Worm (Caenorhabditis elegans) whole organism, midembryonic: ENCODE results near the gene smg-3.

Experiments
- cog-1 ChIP-seq: sonication (generic microtip); optimal IDR thresholded peaks from 2 replicates; lab custom pipeline; 2016; ENCODE audit warnings: missing genetic modification characterization, missing compliant biosample characterization
- med-1 ChIP-seq: sonication (generic microtip); optimal IDR thresholded peaks from 2 replicates; lab custom pipeline; 2017; ENCODE audit warnings: missing genetic modification characterization, mild to moderate bottlenecking, missing compliant biosample characterization, antibody characterized with exemption, missing genetic modification reagents; ENCODE audit not compliant: insufficient read depth
- tab-1 ChIP-seq: fragments of 200-800 bp; sonication (Bioruptor generic); IDR thresholded peaks from 2 replicates; pipeline ENCODE4 v1.3.6; 2022; ENCODE audit warnings: missing genetic modification characterization, missing compliant biosample characterization
- ztf-29 ChIP-seq: fragments of 200-800 bp; sonication (Bioruptor generic); IDR thresholded peaks from 2 replicates; pipeline ENCODE4 v1.3.6; 2022; ENCODE audit warnings: missing genetic modification reagents, missing genetic modification characterization, missing compliant biosample characterization

- TF ChIP-seq med-1 (GFP tag; lab: Kevin White, UChicago) (no peak), tab-1 (no peak), cog-1 (tag; lab: Kevin White, UChicago) (no peak), ztf-29 (GFP tag; lab: Robert Waterston, UW) (no peak)
Measured at ce11 chrIV:6404871-6405270, 32.0 kb upstream of the smg-3 start, which contains the start of gene srv-13.
